Worm (Caenorhabditis elegans): ENCODE data around the gene spr-1.

The spr-1 gene

ce11 chrV:8143605-8144004 lies 14.5 kb upstream of the spr-1 start, which contains the start of gene D1014.2:
Gene D1014.2 (plus strand): TSS chrV:8143905.
- TF ChIP-seq efl-3 (GFP tag; optimal IDR thresholded peaks at IDR 0.05) (no peak), dpl-1 (GFP tag; optimal IDR thresholded peaks at IDR 0.05) (no peak), ets-5 (GFP tag; IDR thresholded peaks at IDR 0.05) (no peak), fkh-10 (GFP tag; optimal IDR thresholded peaks at IDR 0.05) (no peak), ceh-90 (tag; optimal IDR thresholded peaks at IDR 0.05) (no peak), mef-2 (tag; optimal IDR thresholded peaks at IDR 0.05) (no peak), egl-27 (tag; optimal IDR thresholded peaks at IDR 0.05) (no peak), lin-39 (tag; optimal IDR thresholded peaks at IDR 0.05) (no peak), unc-86 (tag; optimal IDR thresholded peaks at IDR 0.05) (no peak), mab-9 (GFP tag; IDR thresholded peaks at IDR 0.05) (no peak), C16A3.4 (tag; optimal IDR thresholded peaks at IDR 0.05) (no peak), rnt-1 (tag; optimal IDR thresholded peaks at IDR 0.05) (no peak)

ce11 chrV:8132926-8133325 lies 3.8 kb upstream of the spr-1 start, which contains the start of gene D1014.4:
Gene D1014.4 (plus strand): TSS chrV:8133226.
- TF ChIP-seq blmp-1 (tag; optimal IDR thresholded peaks at IDR 0.05) (no peak), sup-37 (GFP tag; optimal IDR thresholded peaks at IDR 0.05) (no peak), lin-15B (tag; optimal IDR thresholded peaks at IDR 0.05) (no peak), nhr-85 (tag) (peak; percentile 15), elt-2 (tag; optimal IDR thresholded peaks at IDR 0.05) (peak; percentile 21), lin-35 (GFP tag; optimal IDR thresholded peaks at IDR 0.05) (peak in 1 of 2 experiments; percentile 15), pax-3 (tag; optimal IDR thresholded peaks at IDR 0.05) (no peak), nhr-28 (tag; optimal IDR thresholded peaks at IDR 0.05) (no peak), nhr-77 (tag; optimal IDR thresholded peaks at IDR 0.05) (no peak), fos-1 (tag; optimal IDR thresholded peaks at IDR 0.05) (no peak), hlh-4 (tag; optimal IDR thresholded peaks at IDR 0.05) (no peak), rnt-1 (tag; optimal IDR thresholded peaks at IDR 0.05) (no peak), skn-1 (tag; optimal IDR thresholded peaks at IDR 0.05) (no peak), lin-39 (tag; optimal IDR thresholded peaks at IDR 0.05) (no peak), lsy-2 (tag; optimal IDR thresholded peaks at IDR 0.05) (no peak), C04F5.9 (tag; optimal IDR thresholded peaks at IDR 0.05) (no peak), unc-86 (tag; optimal IDR thresholded peaks at IDR 0.05) (no peak), irx-1 (tag; optimal IDR thresholded peaks at IDR 0.05) (no peak), mdl-1 (tag; optimal IDR thresholded peaks at IDR 0.05) (no peak)

ce11 chrV:8131628-8132027 lies 2.5 kb upstream of the spr-1 start:
- TF ChIP-seq xbp-1 (tag; optimal IDR thresholded peaks at IDR 0.05) (no peak), mef-2 (tag; optimal IDR thresholded peaks at IDR 0.05) (no peak), swsn-7 (tag; optimal IDR thresholded peaks at IDR 0.05) (no peak), hpl-2 (GFP tag; optimal IDR thresholded peaks at IDR 0.05) (no peak), pax-3 (tag; optimal IDR thresholded peaks at IDR 0.05) (no peak), nhr-47 (tag; optimal IDR thresholded peaks at IDR 0.05) (no peak), fkh-8 (tag; optimal IDR thresholded peaks at IDR 0.05) (no peak), pqm-1 (tag; optimal IDR thresholded peaks at IDR 0.05) (no peak), dpl-1 (GFP tag; optimal IDR thresholded peaks at IDR 0.05) (no peak), C16A3.4 (tag; optimal IDR thresholded peaks at IDR 0.05) (no peak)

- TF ChIP-seq hpl-2 (GFP tag; optimal IDR thresholded peaks at IDR 0.05) (no peak), unc-98 (GFP tag; IDR thresholded peaks at IDR 0.05) (no peak), pax-3 (tag; optimal IDR thresholded peaks at IDR 0.05) (no peak), snu-23 (GFP tag; optimal IDR thresholded peaks at IDR 0.05) (no peak), nhr-19 (GFP tag; conservative IDR thresholded peaks at IDR 0.05) (no peak), pqm-1 (tag; optimal IDR thresholded peaks at IDR 0.05) (no peak), isw-1 (GFP tag; IDR thresholded peaks at IDR 0.05) (no peak), swsn-7 (tag; optimal IDR thresholded peaks at IDR 0.05) (no peak), efl-3 (GFP tag; optimal IDR thresholded peaks at IDR 0.05) (no peak), efl-1 (optimal IDR thresholded peaks at IDR 0.05) (no peak), efl-1 (GFP tag; optimal IDR thresholded peaks at IDR 0.05 in 1 of 2) (no peak), ceh-88 (GFP tag; IDR thresholded peaks at IDR 0.05) (no peak), nhr-237 (tag; optimal IDR thresholded peaks at IDR 0.05) (no peak), nhr-12 (tag; optimal IDR thresholded peaks at IDR 0.05) (no peak), nhr-20 (tag; optimal IDR thresholded peaks at IDR 0.05) (no peak), fkh-8 (tag; optimal IDR thresholded peaks at IDR 0.05) (no peak), lin-13 (GFP tag; optimal IDR thresholded peaks at IDR 0.05) (no peak), nhr-85 (tag) (no peak), ceh-90 (tag; optimal IDR thresholded peaks at IDR 0.05) (no peak), fkh-4 (tag; optimal IDR thresholded peaks at IDR 0.05; ENCODE audit: borderline replicate concordance) (no peak), mdl-1 (tag; optimal IDR thresholded peaks at IDR 0.05) (no peak)
Measured at ce11 chrV:8130812-8131211, 1.7 kb upstream of the spr-1 start.

All from whole organism, L1 larva.